Worm (Caenorhabditis elegans) whole organism, L1 larva: ENCODE measurements around the gene ptc-1.

ENCODE experiments used
- C04F5.9 ChIP-seq: sonication (generic microtip); optimal IDR thresholded peaks from 2 replicates; lab custom pipeline; 2016; ENCODE audit warnings: missing genetic modification characterization, missing compliant biosample characterization
- C34B4.2 ChIP-seq: sonication (generic microtip); optimal IDR thresholded peaks from 2 replicates; lab custom pipeline; 2017; ENCODE audit warnings: mild to moderate bottlenecking, missing genetic modification characterization, missing compliant biosample characterization
- F16B12.6 ChIP-seq: fragments of 150-350 bp; optimal IDR thresholded peaks from 2 replicates; lab custom pipeline; 2014; ENCODE audit warnings: missing biosample characterization, missing genetic modification characterization
- Y116A8C.19 ChIP-seq: sonication (generic microtip); optimal IDR thresholded peaks from 2 replicates; lab custom pipeline; 2016; ENCODE audit warnings: missing compliant biosample characterization, missing genetic modification characterization, borderline replicate concordance
- aha-1 ChIP-seq: fragments of 150-350 bp; optimal IDR thresholded peaks from 2 replicates; lab custom pipeline; 2014; ENCODE audit warnings: missing biosample characterization, missing genetic modification characterization
- alr-1 ChIP-seq: fragments of 200-800 bp; sonication (Bioruptor generic); optimal IDR thresholded peaks from 2 replicates; lab custom pipeline; 2018; ENCODE audit warnings: borderline replicate concordance, mild to moderate bottlenecking, missing genetic modification characterization, missing compliant biosample characterization
- ama-1 ChIP-seq: fragments of 150-350 bp; optimal IDR thresholded peaks from 2 replicates; lab custom pipeline; 2014
- blmp-1 ChIP-seq: fragments of 150-350 bp; optimal IDR thresholded peaks from 2 replicates; lab custom pipeline; 2014; ENCODE audit warnings: missing biosample characterization, missing genetic modification characterization
- ceh-8 ChIP-seq: fragments of 200-800 bp; sonication (Bioruptor generic); optimal IDR thresholded peaks from 2 replicates; lab custom pipeline; 2018; ENCODE audit warnings: mild to moderate bottlenecking, missing genetic modification characterization, moderate library complexity, missing compliant biosample characterization
- ceh-82 ChIP-seq, 3 experiments: fragments of 150-350 bp in 1 of 3; sonication (generic microtip) in 2 of 3; optimal IDR thresholded peaks; 2 replicates each; lab custom pipeline; 2014 to 2017; ENCODE audit warnings: missing biosample characterization in 3 of 3, missing genetic modification characterization in 3 of 3
- ces-1 ChIP-seq: fragments of 150-350 bp; optimal IDR thresholded peaks from 2 replicates; lab custom pipeline; 2014; ENCODE audit warnings: missing biosample characterization, missing genetic modification reagents, missing genetic modification characterization
- efl-3 ChIP-seq: fragments of 200-800 bp; sonication (Bioruptor generic); optimal IDR thresholded peaks from 2 replicates; lab custom pipeline; 2018; ENCODE audit warnings: mild to moderate bottlenecking, missing genetic modification characterization, missing compliant biosample characterization
- egl-13 ChIP-seq: sonication (generic microtip); optimal IDR thresholded peaks from 2 replicates; lab custom pipeline; 2016; ENCODE audit warnings: missing genotype, missing genetic modification reagents, missing genetic modification characterization, missing compliant biosample characterization
- egl-27 ChIP-seq, 2 experiments: fragments of 150-350 bp in 1 of 2; sonication (generic microtip); optimal IDR thresholded peaks; 3 replicates each; lab custom pipeline; 2017 to 2018; ENCODE audit warnings: missing biosample characterization in 2 of 2, missing genetic modification characterization in 2 of 2, missing genetic modification reagents in 2 of 2
- elt-3 ChIP-seq, 6 experiments: fragments of 150-350 bp in 1 of 6; sonication (generic microtip); optimal IDR thresholded peaks; 2 replicates each; lab custom pipeline; 2017 to 2018; ENCODE audit warnings: missing biosample characterization in 6 of 6, missing genetic modification characterization in 6 of 6, inconsistent platforms in 1 of 6
- ets-5 ChIP-seq: fragments of 200-800 bp; sonication (Bioruptor generic); IDR thresholded peaks from 2 replicates; pipeline ENCODE4 v1.3.6; 2022; ENCODE audit warnings: missing genetic modification characterization, missing compliant biosample characterization
- fkh-10 ChIP-seq: sonication (generic microtip); optimal IDR thresholded peaks from 2 replicates; lab custom pipeline; 2017; ENCODE audit warnings: missing biosample characterization, missing genetic modification reagents, missing genetic modification characterization
- fkh-4 ChIP-seq: sonication (generic microtip); optimal IDR thresholded peaks from 2 replicates; lab custom pipeline; 2016; ENCODE audit warnings: missing compliant biosample characterization, missing genetic modification characterization, borderline replicate concordance
- hlh-17 ChIP-seq: fragments of 200-800 bp; sonication (Bioruptor generic); optimal IDR thresholded peaks from 2 replicates; lab custom pipeline; 2018; ENCODE audit warnings: missing genetic modification characterization, mild to moderate bottlenecking, missing compliant biosample characterization, moderate library complexity, borderline replicate concordance
- hlh-4 ChIP-seq: sonication (generic microtip); optimal IDR thresholded peaks from 2 replicates; lab custom pipeline; 2016; ENCODE audit warnings: mild to moderate bottlenecking, missing genetic modification characterization, missing compliant biosample characterization
- hpl-2 ChIP-seq: fragments of 150-350 bp; optimal IDR thresholded peaks from 2 replicates; lab custom pipeline; 2014; ENCODE audit warnings: missing biosample characterization, missing genetic modification reagents, missing genetic modification characterization
- lin-13 ChIP-seq: fragments of 150-350 bp; optimal IDR thresholded peaks from 2 replicates; lab custom pipeline; 2014; ENCODE audit warnings: missing biosample characterization, missing genetic modification reagents, missing genetic modification characterization
- lin-14 ChIP-seq: fragments of 200-800 bp; sonication (Bioruptor generic); optimal IDR thresholded peaks from 2 replicates; lab custom pipeline; 2018; ENCODE audit warnings: mild to moderate bottlenecking, missing genetic modification characterization, moderate library complexity, missing compliant biosample characterization
- lin-35 ChIP-seq, 2 experiments: fragments of 150-350 bp; optimal IDR thresholded peaks; 2 replicates each; lab custom pipeline; 2014; ENCODE audit warnings: missing biosample characterization in 2 of 2, missing genetic modification characterization in 2 of 2, missing genetic modification reagents in 2 of 2
- lin-39 ChIP-seq: fragments of 150-350 bp; optimal IDR thresholded peaks from 2 replicates; lab custom pipeline; 2014; ENCODE audit warnings: missing biosample characterization, missing genetic modification reagents, missing genetic modification characterization
- lir-3 ChIP-seq: sonication (generic microtip); optimal IDR thresholded peaks from 2 replicates; lab custom pipeline; 2016; ENCODE audit warnings: mild to moderate bottlenecking, missing genetic modification characterization, moderate library complexity, missing compliant biosample characterization; ENCODE audit not compliant: poor library complexity
- lsy-2 ChIP-seq, 2 experiments: fragments of 150-350 bp; optimal IDR thresholded peaks; 2 replicates each; lab custom pipeline; 2014; ENCODE audit warnings: missing biosample characterization in 2 of 2, missing genetic modification characterization in 2 of 2
- mdl-1 ChIP-seq, 2 experiments: fragments of 150-350 bp; optimal IDR thresholded peaks; 2 replicates each; lab custom pipeline; 2014 to 2017; ENCODE audit warnings: missing biosample characterization in 2 of 2, missing genetic modification characterization in 2 of 2, inconsistent platforms in 1 of 2
- nhr-11 ChIP-seq: fragments of 150-350 bp; optimal IDR thresholded peaks from 2 replicates; lab custom pipeline; 2014; ENCODE audit warnings: missing biosample characterization, missing genetic modification characterization
- nhr-19 ChIP-seq: fragments of 200-800 bp; sonication (Bioruptor generic); conservative IDR thresholded peaks from 2 replicates; pipeline ENCODE4 v1.3.6; 2022; ENCODE audit warnings: missing genetic modification characterization, missing compliant biosample characterization
- nhr-20 ChIP-seq: sonication (generic microtip); optimal IDR thresholded peaks from 2 replicates; lab custom pipeline; 2016; ENCODE audit warnings: mild to moderate bottlenecking, missing genetic modification characterization, missing compliant biosample characterization
- nhr-28 ChIP-seq: fragments of 150-350 bp; optimal IDR thresholded peaks from 2 replicates; lab custom pipeline; 2014; ENCODE audit warnings: missing biosample characterization, missing genetic modification characterization
- nhr-71 ChIP-seq: sonication (generic microtip); optimal IDR thresholded peaks from 2 replicates; lab custom pipeline; 2016; ENCODE audit warnings: mild to moderate bottlenecking, missing genetic modification characterization, moderate library complexity, missing compliant biosample characterization
- nhr-76 ChIP-seq: sonication (generic microtip); optimal IDR thresholded peaks from 2 replicates; lab custom pipeline; 2017; ENCODE audit warnings: missing biosample characterization, missing genetic modification characterization
- pax-3 ChIP-seq: fragments of 200-800 bp; sonication (Bioruptor generic); optimal IDR thresholded peaks from 2 replicates; lab custom pipeline; 2018; ENCODE audit warnings: mild to moderate bottlenecking, missing genetic modification characterization, moderate library complexity, missing compliant biosample characterization
- rnt-1 ChIP-seq: sonication (generic microtip); optimal IDR thresholded peaks from 2 replicates; lab custom pipeline; 2016; ENCODE audit warnings: mild to moderate bottlenecking, missing genetic modification characterization, moderate library complexity, missing compliant biosample characterization
- sptf-1 ChIP-seq: fragments of 150-350 bp; optimal IDR thresholded peaks from 2 replicates; lab custom pipeline; 2014; ENCODE audit warnings: missing biosample characterization, missing genetic modification characterization
- swsn-7 ChIP-seq: sonication (generic microtip); optimal IDR thresholded peaks from 2 replicates; lab custom pipeline; 2016; ENCODE audit warnings: missing genetic modification characterization, missing compliant biosample characterization
- tbx-2 ChIP-seq: sonication (generic microtip); optimal IDR thresholded peaks from 2 replicates; lab custom pipeline; 2016; ENCODE audit warnings: missing genetic modification characterization, missing compliant biosample characterization
- tlp-1 ChIP-seq: fragments of 150-350 bp; optimal IDR thresholded peaks from 2 replicates; lab custom pipeline; 2014; ENCODE audit warnings: missing biosample characterization, missing genetic modification characterization
- unc-30 ChIP-seq: sonication (generic microtip); optimal IDR thresholded peaks from 2 replicates; lab custom pipeline; 2017; ENCODE audit warnings: missing biosample characterization, missing genetic modification characterization
- unc-62 ChIP-seq: fragments of 150-350 bp; optimal IDR thresholded peaks from 2 replicates; lab custom pipeline; 2014; ENCODE audit warnings: missing biosample characterization, missing genetic modification reagents, missing genetic modification characterization
- zip-4 ChIP-seq: fragments of 200-800 bp; sonication (Bioruptor generic); optimal IDR thresholded peaks from 2 replicates; lab custom pipeline; 2018; ENCODE audit warnings: mild to moderate bottlenecking, missing genetic modification characterization, moderate library complexity, missing compliant biosample characterization
- ztf-4 ChIP-seq: fragments of 150-350 bp; optimal IDR thresholded peaks from 2 replicates; lab custom pipeline; 2014; ENCODE audit warnings: missing biosample characterization, missing genetic modification characterization

The ptc-1 gene

ce11 chrII:7921155-7921554 lies 28.1 kb downstream of the ptc-1 start:
- TF ChIP-seq zip-4 (GFP tag; lab: Kevin White, UChicago) (no peak), lin-39 (no peak), nhr-71 (tag; lab: Kevin White, UChicago) (peak; percentile 55), unc-30 (tag; lab: Kevin White, UChicago) (no peak), lin-13 (GFP tag; lab: Kevin White, UChicago) (no peak), nhr-11 (tag; lab: Kevin White, UChicago) (no peak), ceh-8 (GFP tag; lab: Kevin White, UChicago) (peak; percentile 34), F16B12.6 (no peak), sptf-1 (tag; lab: Kevin White, UChicago) (no peak), nhr-76 (no peak), elt-3 (tag; optimal IDR thresholded peaks at IDR 0.05; lab: Kevin White, UChicago) (no peak), hlh-4 (tag; lab: Kevin White, UChicago) (no peak), nhr-20 (no peak), lsy-2 (tag; optimal IDR thresholded peaks at IDR 0.05; lab: Kevin White, UChicago) (no peak), swsn-7 (tag; lab: Kevin White, UChicago) (no peak), egl-13 (no peak), egl-27 (tag; optimal IDR thresholded peaks at IDR 0.05; lab: Kevin White, UChicago) (no peak), ceh-82 (tag; optimal IDR thresholded peaks at IDR 0.05; lab: Kevin White, UChicago) (peak in 1 of 3 experiments; percentile 33), C34B4.2 (tag; lab: Kevin White, UChicago) (no peak), ces-1 (GFP tag; lab: Kevin White, UChicago) (peak; percentile 76), lin-14 (GFP tag; lab: Kevin White, UChicago) (peak; percentile 78), hpl-2 (GFP tag; lab: Kevin White, UChicago) (no peak), fkh-10 (GFP tag; lab: Kevin White, UChicago) (peak; percentile 88), ztf-4 (no peak), ama-1 (lab: Kevin White, UChicago) (no peak), fkh-4 (tag; lab: Kevin White, UChicago) (no peak), nhr-28 (tag; lab: Kevin White, UChicago) (no peak), hlh-17 (GFP tag; lab: Kevin White, UChicago) (no peak), rnt-1 (tag; lab: Kevin White, UChicago) (no peak), Y116A8C.19 (no peak), unc-62 (GFP tag; lab: Kevin White, UChicago) (no peak), lin-35 (GFP tag; optimal IDR thresholded peaks at IDR 0.05; lab: Kevin White, UChicago) (no peak), alr-1 (tag; lab: Kevin White, UChicago) (no peak), tlp-1 (no peak), tbx-2 (tag; lab: Kevin White, UChicago) (peak; percentile 11), blmp-1 (tag; lab: Kevin White, UChicago) (no peak), ets-5 (no peak), aha-1 (tag; lab: Kevin White, UChicago) (no peak), pax-3 (no peak), mdl-1 (tag; optimal IDR thresholded peaks at IDR 0.05; lab: Kevin White, UChicago) (no peak), efl-3 (GFP tag; lab: Kevin White, UChicago) (no peak), C04F5.9 (tag; lab: Kevin White, UChicago) (no peak), nhr-19 (GFP tag; lab: Robert Waterston, UW) (no peak), lir-3 (tag; lab: Kevin White, UChicago) (no peak)
- TF ChIP-seq, all 84 proteins: peak for 7
